Fruit fly (Drosophila melanogaster) whole organism, embryonic: Measurements from ENCODE around the gene Syx1A.

Source experiments
- Atf6 ChIP-seq: fragments of 200-800 bp; sonication (Bioruptor generic); IDR thresholded peaks from 2 replicates; pipeline ENCODE4 v1.3.6; 2022; ENCODE audit warnings: missing biosample characterization, missing genetic modification characterization
- CG10267 ChIP-seq: fragments of 200-800 bp; sonication (Bioruptor generic); optimal IDR thresholded peaks from 2 replicates; lab custom pipeline; 2018; ENCODE audit warnings: missing biosample characterization, mild to moderate bottlenecking, missing genetic modification characterization, moderate library complexity
- CG10431 ChIP-seq: fragments of 200-800 bp; sonication (Bioruptor generic); optimal IDR thresholded peaks from 3 replicates; lab custom pipeline; 2018; ENCODE audit warnings: missing biosample characterization, mild to moderate bottlenecking, missing genetic modification characterization
- CG10979 ChIP-seq: fragments of 200-800 bp; sonication (Bioruptor generic); optimal IDR thresholded peaks from 2 replicates; lab custom pipeline; 2018; ENCODE audit warnings: missing biosample characterization, mild to moderate bottlenecking, missing genetic modification characterization, moderate library complexity
- CG11695 ChIP-seq: fragments of 200-800 bp; sonication (Bioruptor generic); IDR thresholded peaks from 3 replicates; pipeline ENCODE4 v1.3.6; 2022; ENCODE audit warnings: missing biosample characterization, missing genetic modification characterization
- CG12155 ChIP-seq: fragments of 200-800 bp; sonication (Bioruptor generic); optimal IDR thresholded peaks from 3 replicates; lab custom pipeline; 2016; ENCODE audit warnings: missing biosample characterization, missing genetic modification characterization
- CG1233 ChIP-seq: fragments of 200-800 bp; sonication (Bioruptor generic); optimal IDR thresholded peaks from 4 replicates; lab custom pipeline; 2018; ENCODE audit warnings: missing biosample characterization, mild to moderate bottlenecking, missing genetic modification characterization
- CG13123 ChIP-seq: fragments of 200-800 bp; sonication (Bioruptor generic); optimal IDR thresholded peaks from 2 replicates; lab custom pipeline; 2016; ENCODE audit warnings: missing biosample characterization, missing genetic modification characterization
- CG14014 ChIP-seq: fragments of 200-800 bp; sonication (Bioruptor generic); IDR thresholded peaks from 2 replicates; pipeline ENCODE4 v1.3.6; 2022; ENCODE audit warnings: missing biosample characterization, missing genetic modification characterization
- CG15269 ChIP-seq: fragments of 200-800 bp; sonication (Bioruptor generic); optimal IDR thresholded peaks from 2 replicates; lab custom pipeline; 2018; ENCODE audit warnings: missing biosample characterization, mild to moderate bottlenecking, missing genetic modification characterization, moderate library complexity
- CG15514 ChIP-seq: fragments of 200-800 bp; sonication (Bioruptor generic); optimal IDR thresholded peaks from 3 replicates; lab custom pipeline; 2017; ENCODE audit warnings: missing biosample characterization, missing genetic modification characterization, mild to moderate bottlenecking, moderate library complexity, missing genetic modification reagents
- CG1602 ChIP-seq: fragments of 200-800 bp; sonication (Bioruptor generic); optimal IDR thresholded peaks from 3 replicates; lab custom pipeline; 2016; ENCODE audit warnings: missing biosample characterization, missing genetic modification characterization
- CG17385 ChIP-seq: fragments of 200-800 bp; sonication (Bioruptor generic); optimal IDR thresholded peaks from 3 replicates; lab custom pipeline; 2018; ENCODE audit warnings: missing biosample characterization, mild to moderate bottlenecking, missing genetic modification characterization
- CG2889 ChIP-seq: fragments of 200-800 bp; sonication (Bioruptor generic); IDR thresholded peaks from 3 replicates; pipeline ENCODE4 v1.3.6; 2022; ENCODE audit warnings: missing biosample characterization, missing genetic modification characterization
- CG33557 ChIP-seq: fragments of 200-800 bp; sonication (Bioruptor generic); optimal IDR thresholded peaks from 2 replicates; lab custom pipeline; 2019; ENCODE audit warnings: missing biosample characterization, mild to moderate bottlenecking, missing genetic modification characterization, moderate library complexity
- CG34376 ChIP-seq: fragments of 200-800 bp; sonication (Bioruptor generic); optimal IDR thresholded peaks from 2 replicates; lab custom pipeline; 2018; ENCODE audit warnings: missing biosample characterization, mild to moderate bottlenecking, missing genetic modification characterization
- CG4328 ChIP-seq: fragments of 200-800 bp; sonication (Bioruptor generic); optimal IDR thresholded peaks from 3 replicates; lab custom pipeline; 2017; ENCODE audit warnings: missing biosample characterization, missing genetic modification reagents, missing genetic modification characterization
- CG7928 ChIP-seq: fragments of 200-800 bp; sonication (Bioruptor generic); optimal IDR thresholded peaks from 2 replicates; lab custom pipeline; 2017; ENCODE audit warnings: missing biosample characterization, mild to moderate bottlenecking, missing genetic modification characterization
- CrebB ChIP-seq: fragments of 200-800 bp; sonication (Bioruptor generic); optimal IDR thresholded peaks from 3 replicates; lab custom pipeline; 2018; ENCODE audit warnings: missing biosample characterization, mild to moderate bottlenecking, missing genetic modification characterization
- D19B ChIP-seq: fragments of 200-800 bp; sonication (Bioruptor generic); optimal IDR thresholded peaks from 2 replicates; lab custom pipeline; 2017; ENCODE audit warnings: missing biosample characterization, mild to moderate bottlenecking, missing genetic modification characterization
- Eip74EF ChIP-seq, 2 experiments: fragments of 200-800 bp in 1 of 2; fragments of >200 bp in 1 of 2; sonication (Bioruptor generic) in 1 of 2; optimal IDR thresholded peaks; 2 replicates each; lab custom pipeline; 2017 to 2019; ENCODE audit warnings: missing biosample characterization in 2 of 2, missing genetic modification characterization in 2 of 2, mild to moderate bottlenecking in 1 of 2, moderate library complexity in 1 of 2
- Hey ChIP-seq: fragments of 200-800 bp; sonication (Bioruptor generic); optimal IDR thresholded peaks from 3 replicates; lab custom pipeline; 2018; ENCODE audit warnings: missing biosample characterization, mild to moderate bottlenecking, missing genetic modification characterization
- MTF-1 ChIP-seq: fragments of 200-800 bp; sonication (Bioruptor generic); optimal IDR thresholded peaks from 2 replicates; lab custom pipeline; 2018; ENCODE audit warnings: missing biosample characterization, mild to moderate bottlenecking, missing genetic modification characterization, borderline replicate concordance
- PHDP ChIP-seq: fragments of 200-800 bp; sonication (Bioruptor generic); optimal IDR thresholded peaks from 3 replicates; lab custom pipeline; 2018; ENCODE audit warnings: missing biosample characterization, mild to moderate bottlenecking, missing genetic modification characterization, moderate library complexity
- Spps ChIP-seq: fragments of 200-800 bp; sonication (Bioruptor generic); optimal IDR thresholded peaks from 2 replicates; lab custom pipeline; 2018; ENCODE audit warnings: missing biosample characterization, mild to moderate bottlenecking, missing genetic modification characterization
- Trl ChIP-seq, 3 experiments: fragments of >200 bp in 2 of 3; fragments of 200-800 bp in 1 of 3; sonication (Bioruptor generic) in 1 of 3; optimal IDR thresholded peaks; 2 replicates in 1 of 3; 3 replicates in 2 of 3; lab custom pipeline; 2016 to 2017; ENCODE audit warnings: missing biosample characterization in 1 of 3, missing genetic modification characterization in 1 of 3
- Xrp1 ChIP-seq: fragments of 200-800 bp; sonication (Bioruptor generic); IDR thresholded peaks from 2 replicates; pipeline ENCODE4 v1.3.6; 2022; ENCODE audit warnings: missing biosample characterization, missing genetic modification characterization
- al ChIP-seq: fragments of 200-800 bp; sonication (Bioruptor generic); IDR thresholded peaks from 2 replicates; pipeline ENCODE4 v1.3.6; 2022; ENCODE audit warnings: missing biosample characterization, missing genetic modification characterization
- aop ChIP-seq: fragments of 200-800 bp; sonication (Bioruptor generic); IDR thresholded peaks from 2 replicates; pipeline ENCODE4 v1.3.6; 2022; ENCODE audit warnings: missing biosample characterization, missing genetic modification characterization
- ara ChIP-seq: fragments of 200-800 bp; sonication (Bioruptor generic); IDR thresholded peaks from 2 replicates; pipeline ENCODE4 v1.3.6; 2022; ENCODE audit warnings: missing biosample characterization, missing genetic modification characterization
- bab2 ChIP-seq: fragments of 200-800 bp; sonication (Bioruptor generic); optimal IDR thresholded peaks from 2 replicates; lab custom pipeline; 2016; ENCODE audit warnings: missing biosample characterization, missing genetic modification characterization
- bbx ChIP-seq: fragments of 200-800 bp; sonication (Bioruptor generic); IDR thresholded peaks from 2 replicates; pipeline ENCODE4 v1.3.6; 2022; ENCODE audit warnings: missing biosample characterization, missing genetic modification characterization; ENCODE audit not compliant: partially characterized antibody
- caup ChIP-seq: fragments of 200-800 bp; sonication (Bioruptor generic); optimal IDR thresholded peaks from 3 replicates; lab custom pipeline; 2017; ENCODE audit warnings: missing biosample characterization, mild to moderate bottlenecking, missing genetic modification characterization, moderate library complexity; ENCODE audit not compliant: severe bottlenecking
- dpn ChIP-seq, 2 experiments: fragments of 200-800 bp; sonication (Bioruptor generic); optimal IDR thresholded peaks; 3 replicates each; lab custom pipeline; 2016; ENCODE audit warnings: missing biosample characterization in 2 of 2, missing genetic modification characterization in 2 of 2
- esg ChIP-seq: fragments of 200-800 bp; sonication (Bioruptor generic); conservative IDR thresholded peaks from 2 replicates; pipeline ENCODE4 v1.3.6; 2022; ENCODE audit warnings: missing biosample characterization, missing genetic modification characterization
- eve ChIP-seq, 2 experiments: fragments of >200 bp; optimal IDR thresholded peaks; 2 replicates each; lab custom pipeline; 2017; ENCODE audit warnings: missing biosample characterization in 2 of 2, missing genetic modification characterization in 2 of 2
- fd3F ChIP-seq: fragments of 200-800 bp; sonication (Bioruptor generic); optimal IDR thresholded peaks from 2 replicates; lab custom pipeline; 2018; ENCODE audit warnings: missing biosample characterization, mild to moderate bottlenecking, missing genetic modification characterization, moderate library complexity
- ftz-f1 ChIP-seq: fragments of 200-800 bp; sonication (Bioruptor generic); optimal IDR thresholded peaks from 2 replicates; lab custom pipeline; 2016; ENCODE audit warnings: missing biosample characterization, missing genetic modification characterization
- fu2 ChIP-seq: fragments of 200-800 bp; sonication (Bioruptor generic); optimal IDR thresholded peaks from 2 replicates; lab custom pipeline; 2016; ENCODE audit warnings: missing biosample characterization, missing genetic modification characterization
- gcm2 ChIP-seq: fragments of 200-800 bp; sonication (Bioruptor generic); optimal IDR thresholded peaks from 2 replicates; lab custom pipeline; 2016; ENCODE audit warnings: missing biosample characterization, missing genetic modification characterization
- gsb-n ChIP-seq: fragments of 200-800 bp; sonication (Bioruptor generic); optimal IDR thresholded peaks from 3 replicates; lab custom pipeline; 2018; ENCODE audit warnings: missing biosample characterization, mild to moderate bottlenecking, missing genetic modification characterization
- gt ChIP-seq: fragments of 200-800 bp; sonication (Bioruptor generic); IDR thresholded peaks from 2 replicates; pipeline ENCODE4 v1.3.6; 2022; ENCODE audit warnings: missing biosample characterization, missing genetic modification characterization
- hth ChIP-seq: fragments of >200 bp; optimal IDR thresholded peaks from 2 replicates; lab custom pipeline; 2017; ENCODE audit warnings: inconsistent platforms
- pfk ChIP-seq: fragments of 200-800 bp; sonication (Bioruptor generic); optimal IDR thresholded peaks from 2 replicates; lab custom pipeline; 2018; ENCODE audit warnings: missing biosample characterization, mild to moderate bottlenecking, missing genetic modification characterization, moderate library complexity
- psq ChIP-seq: fragments of 200-800 bp; sonication (Bioruptor generic); optimal IDR thresholded peaks from 2 replicates; lab custom pipeline; 2017; ENCODE audit warnings: missing biosample characterization, missing genetic modification characterization
- ranshi ChIP-seq: fragments of 200-800 bp; sonication (Bioruptor generic); IDR thresholded peaks from 2 replicates; pipeline ENCODE4 v1.3.6; 2022; ENCODE audit warnings: missing biosample characterization, missing genetic modification characterization
- rib ChIP-seq: fragments of 200-800 bp; sonication (Bioruptor generic); IDR thresholded peaks from 2 replicates; pipeline ENCODE4 v1.3.6; 2022; ENCODE audit warnings: missing biosample characterization, missing genetic modification characterization
- wor ChIP-seq: fragments of 200-800 bp; sonication (Bioruptor generic); IDR thresholded peaks from 2 replicates; pipeline ENCODE4 v1.3.6; 2022; ENCODE audit warnings: missing biosample characterization, missing genetic modification characterization

Syx1A gene

dm6 chr3R:24112320-24113069 lies 6.9 kb upstream of the Syx1A start, which contains the start of gene CG13605 (continued):
- TF ChIP-seq PHDP = peak; percentile 85
- peak; percentile 46 for TF ChIP-seq CG10431 (GFP tag; lab: Kevin White, UChicago)
- TF ChIP-seq fd3F (GFP tag; lab: Kevin White, UChicago) = peak; percentile 71
- peak; percentile 70 for TF ChIP-seq CG17385 (GFP tag; lab: Kevin White, UChicago)
- TF ChIP-seq D19B = peak; percentile 46
- peak; percentile 59 for TF ChIP-seq bbx (GFP tag; lab: Robert Waterston, UW)
- TF ChIP-seq CG2889 (GFP tag; lab: Robert Waterston, UW) = 0 out of 3 replicates have a peak, but pooled peaks have one; percentile 35
- TF ChIP-seq CG15269 (tag; lab: Kevin White, UChicago) = peak; percentile 87
- TF ChIP-seq bab2 = peak; percentile 63
- peak; percentile 81 for TF ChIP-seq CG11695 (GFP tag; lab: Robert Waterston, UW)
- peak; percentile 72 for TF ChIP-seq CG10267 (tag; lab: Kevin White, UChicago)
- TF ChIP-seq pfk = no peak
- peak; percentile 75 for TF ChIP-seq CG12155
- TF ChIP-seq dpn (GFP tag; optimal IDR thresholded peaks at IDR 0.05; lab: Kevin White, UChicago) = peak; percentile 65 to 83
- TF ChIP-seq esg (GFP tag; lab: Robert Waterston, UW) = no peak
- TF ChIP-seq fu2 (GFP tag; lab: Kevin White, UChicago) = no peak
- 0 out of 2 replicates have a peak, but pooled peaks have one; percentile 28 for TF ChIP-seq wor (GFP tag; lab: Robert Waterston, UW)
- TF ChIP-seq CG33557 (GFP tag; lab: Kevin White, UChicago) = peak; percentile 6
- TF ChIP-seq CG10979 = peak; percentile 69
- no peak for TF ChIP-seq eve (GFP tag; optimal IDR thresholded peaks at IDR 0.05; lab: Kevin White, UChicago)
- peak; percentile 58 for TF ChIP-seq CG4328 (GFP tag; lab: Kevin White, UChicago)
- no peak for TF ChIP-seq Hey (tag; lab: Kevin White, UChicago)
- TF ChIP-seq psq (GFP tag; lab: Kevin White, UChicago) = peak; percentile 23
- TF ChIP-seq Atf6 (GFP tag; lab: Robert Waterston, UW) = peak; percentile 69
- peak; percentile 36 for TF ChIP-seq CrebB (tag; lab: Kevin White, UChicago)
- TF ChIP-seq ranshi (GFP tag; lab: Robert Waterston, UW) = peak; percentile 58; the same call in 1 of the 2 replicates
- TF ChIP-seq CG1602 (GFP tag; lab: Kevin White, UChicago) = peak; percentile 27
- no peak for TF ChIP-seq MTF-1 (GFP tag; lab: Kevin White, UChicago)
- peak in 1 of 2 experiments; percentile 69 for TF ChIP-seq Eip74EF (GFP tag; optimal IDR thresholded peaks at IDR 0.05; lab: Kevin White, UChicago)
- peak; percentile 79; the same call in 1 of the 2 replicates for TF ChIP-seq CG14014 (GFP tag; lab: Robert Waterston, UW)
- TF ChIP-seq gcm2 (GFP tag; lab: Kevin White, UChicago) = peak; percentile 4
- peak; percentile 37 for TF ChIP-seq rib (GFP tag; lab: Robert Waterston, UW)
- peak; percentile 70 for TF ChIP-seq CG1233 (GFP tag; lab: Kevin White, UChicago)
- TF ChIP-seq CG34376 (GFP tag; lab: Kevin White, UChicago) = peak; percentile 21
- TF ChIP-seq Trl (optimal IDR thresholded peaks at IDR 0.05; lab: Kevin White, UChicago) = no peak
- peak; percentile 62 for TF ChIP-seq Trl (GFP tag; optimal IDR thresholded peaks at IDR 0.05; lab: Kevin White, UChicago)
- TF ChIP-seq ara (GFP tag; lab: Robert Waterston, UW) = peak; percentile 44; the same call in 1 of the 2 replicates
- peak; percentile 50 for TF ChIP-seq CG7928 (GFP tag; lab: Kevin White, UChicago)
- peak; percentile 43; the same call in 1 of the 2 replicates for TF ChIP-seq aop (GFP tag; lab: Robert Waterston, UW)
- TF ChIP-seq ftz-f1 (GFP tag; lab: Kevin White, UChicago) = no peak
- TF ChIP-seq Spps (tag; lab: Kevin White, UChicago) = peak; percentile 19
- TF ChIP-seq CG15514 (GFP tag; lab: Kevin White, UChicago) = peak; percentile 80
- peak; percentile 76 for TF ChIP-seq Xrp1 (GFP tag; lab: Robert Waterston, UW)
- TF ChIP-seq gt (GFP tag; lab: Robert Waterston, UW) = no peak
- peak; percentile 58 for TF ChIP-seq al (GFP tag; lab: Robert Waterston, UW)
- no peak for TF ChIP-seq CG13123
- TF ChIP-seq gsb-n (tag; lab: Kevin White, UChicago) = peak; percentile 29
- peak; percentile 88 for TF ChIP-seq caup (GFP tag; lab: Kevin White, UChicago)
- TF ChIP-seq hth (lab: Kevin White, UChicago) = no peak
